Fruit fly (Drosophila melanogaster) S2 (cell line): ENCODE measurements around the gene CG12477.

ENCODE experiments used
- CG8478 ChIP-seq: fragments of >200 bp; optimal IDR thresholded peaks from 2 replicates; lab custom pipeline; 2018
- CTCF ChIP-seq, 2 experiments: fragments of >200 bp; optimal IDR thresholded peaks; 2 replicates each; lab custom pipeline; 2018

- TF ChIP-seq CG8478 (lab: Kevin White, UChicago) = no peak
- TF ChIP-seq CTCF (optimal IDR thresholded peaks at IDR 0.05; lab: Kevin White, UChicago) = no peak
These were observed 29.2 kb downstream of the CG12477 start, which contains the start of gene CG6893 for dm6 chr3L:18693887-18694286.
